Worm (Caenorhabditis elegans): ENCODE measurements around the gene mttu-1.

- TF ChIP-seq pha-4 (tag; optimal IDR thresholded peaks at IDR 0.05) (no peak), ama-1 (optimal IDR thresholded peaks at IDR 0.05) (no peak), nfya-1 (tag; optimal IDR thresholded peaks at IDR 0.05) (no peak), eyg-1 (tag; optimal IDR thresholded peaks at IDR 0.05) (no peak), nhr-11 (tag; optimal IDR thresholded peaks at IDR 0.05) (no peak), ceh-18 (tag; optimal IDR thresholded peaks at IDR 0.05) (no peak), sdc-2 (tag; optimal IDR thresholded peaks at IDR 0.05) (no peak), syd-9 (tag; optimal IDR thresholded peaks at IDR 0.05) (no peak), pqm-1 (tag; optimal IDR thresholded peaks at IDR 0.05) (no peak), tbx-2 (tag; optimal IDR thresholded peaks at IDR 0.05) (no peak), K02D7.2 (tag; optimal IDR thresholded peaks at IDR 0.05) (no peak), dve-1 (tag; optimal IDR thresholded peaks at IDR 0.05) (no peak), tbx-7 (tag; optimal IDR thresholded peaks at IDR 0.05) (no peak)
These were observed 23.2 kb upstream of the mttu-1 start, which contains the start of gene B0035.18 for ce11 chrIV:11319884-11320362.

Measured in whole organism, late embryonic.